Fruit fly (Drosophila melanogaster): ENCODE data around the gene Klp10A.
A peak's percentile ranks its signal among the peaks of the same experiment; 100 is the strongest.

Gene Klp10A

DNA sequence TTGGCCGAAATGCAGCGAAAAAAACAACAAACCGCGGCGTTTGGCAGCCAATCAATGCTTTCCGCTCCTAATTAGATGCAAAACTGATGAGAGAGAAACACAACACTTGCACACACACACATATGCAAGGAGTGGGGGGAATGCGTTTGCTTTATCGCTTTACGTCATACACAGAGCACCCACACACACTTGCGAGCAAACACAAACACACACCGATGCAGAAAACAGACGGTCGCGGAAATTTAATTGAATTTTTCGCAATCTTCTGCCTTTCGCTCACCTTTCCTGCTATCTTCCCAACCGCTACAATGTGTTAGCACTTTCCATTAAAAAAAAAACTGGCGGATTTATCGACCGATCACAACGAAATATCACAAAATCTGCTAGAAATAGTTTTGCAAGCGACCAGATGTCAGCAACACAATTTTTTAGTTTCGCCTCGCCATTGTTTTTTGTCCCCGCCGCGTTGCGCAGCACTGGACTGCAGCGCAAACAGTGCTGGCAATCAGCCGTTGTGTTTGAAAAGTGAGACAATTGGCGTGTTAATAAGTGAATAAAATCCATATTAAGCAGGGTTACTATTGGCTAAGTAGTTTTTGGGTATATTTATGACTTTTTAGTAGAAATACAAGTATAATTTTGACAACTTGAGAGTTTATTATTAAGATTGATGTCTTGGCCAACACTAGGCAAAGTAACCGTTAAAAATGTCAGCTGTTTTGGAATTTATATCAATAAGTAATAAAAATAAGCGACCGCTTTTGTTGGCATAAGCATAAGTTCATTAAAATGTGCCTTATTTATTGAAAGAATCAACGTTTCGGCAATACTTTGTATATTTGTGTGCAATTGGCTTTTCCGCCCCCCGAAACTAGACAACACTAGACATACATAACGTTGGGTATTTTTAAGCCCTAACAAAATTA, at the start of gene Klp10A:
Gene Klp10A (minus strand): TSS at position 532 of the 926 bp plus-strand sequence.
- TF ChIP-seq noc (tag; optimal IDR thresholded peaks at IDR 0.05): no peak

DNA sequence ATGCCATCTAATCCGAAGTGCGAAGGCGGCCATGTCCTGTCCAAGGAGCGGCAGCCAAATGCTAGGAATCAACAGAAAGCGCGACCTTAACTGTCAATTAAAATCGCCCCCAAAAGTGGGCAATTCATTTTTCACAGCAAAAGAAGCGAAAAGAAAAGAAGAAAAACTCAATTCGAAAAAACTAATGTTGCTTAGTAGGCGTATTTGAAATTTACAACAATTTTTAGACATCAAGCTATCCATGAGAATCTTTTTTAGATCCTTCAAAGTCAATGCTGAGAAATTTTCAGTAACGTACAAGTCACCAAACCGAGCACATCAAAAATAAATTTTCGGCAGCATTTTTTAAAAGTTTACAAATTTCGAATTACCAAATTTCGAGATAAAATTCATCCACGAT, 45.7 kb upstream of the Klp10A start, which contains the start of gene CG15200:
Gene CG15200 (plus strand): TSS at position 301 of the 400 bp plus-strand sequence.
- TF ChIP-seq noc (tag; optimal IDR thresholded peaks at IDR 0.05): no peak

DNA sequence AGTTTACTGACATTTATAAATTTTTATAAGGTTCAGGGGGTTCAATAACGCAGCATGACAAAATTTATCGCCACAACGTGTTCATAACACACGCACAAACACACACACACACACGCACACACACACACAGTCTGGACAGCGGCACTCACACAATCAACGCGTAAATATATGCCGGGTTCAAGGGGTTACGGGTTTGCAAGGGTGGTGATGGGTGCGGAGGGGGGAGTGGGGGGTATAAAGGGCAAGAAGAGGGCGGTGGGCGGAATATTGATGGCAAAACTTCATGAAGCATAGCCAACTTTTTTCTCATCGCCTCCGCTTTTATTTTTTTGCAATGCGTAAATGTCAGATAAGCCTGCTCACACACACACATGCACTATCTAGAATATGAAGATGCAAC, 39.2 kb upstream of the Klp10A start:
- TF ChIP-seq noc (tag; optimal IDR thresholded peaks at IDR 0.05): no peak

DNA sequence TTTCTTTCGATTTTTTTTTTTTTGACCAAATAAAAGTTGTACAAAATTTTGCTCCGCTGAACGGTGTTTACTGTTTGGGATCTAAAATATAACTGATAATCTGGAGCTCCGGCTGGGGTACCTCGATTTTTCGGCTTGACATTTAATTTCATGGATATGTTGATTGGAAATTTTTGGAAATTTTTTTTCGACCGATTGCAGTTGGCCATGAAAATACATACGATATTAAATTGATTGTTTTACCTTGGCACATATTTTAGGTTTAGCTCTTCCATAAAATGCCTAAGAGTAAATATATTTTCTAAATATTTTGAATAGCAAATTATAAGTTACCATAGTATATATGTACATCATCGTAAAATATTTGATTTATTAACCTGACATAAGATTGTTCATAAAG, 33.7 kb upstream of the Klp10A start, which contains the start of gene CG1394:
Gene CG1394 (minus strand): TSS at position 101 of the 400 bp plus-strand sequence.
- no peak for TF ChIP-seq noc (tag; optimal IDR thresholded peaks at IDR 0.05)

DNA sequence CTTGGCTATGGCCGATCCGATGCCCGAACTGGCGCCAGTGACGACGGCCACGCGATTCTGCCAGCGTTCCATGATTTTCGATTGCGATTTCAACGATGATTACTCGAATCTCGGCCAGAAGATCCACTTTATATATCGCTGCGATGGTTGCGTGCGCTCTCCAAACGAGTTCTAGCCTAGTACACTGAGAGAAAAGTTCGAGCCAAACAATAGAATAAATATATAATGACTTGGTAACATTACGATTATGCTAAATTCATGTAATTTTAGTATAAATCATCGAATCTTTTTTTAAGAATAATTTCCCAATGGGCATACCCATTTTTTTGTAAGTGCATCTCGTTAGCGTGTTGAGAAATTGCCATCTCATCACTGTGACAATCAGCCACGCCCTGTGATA, 32.0 kb upstream of the Klp10A start, which contains the start of gene Antdh:
Gene Antdh (minus strand): TSS at position 101 of the 400 bp plus-strand sequence.
- no peak for TF ChIP-seq noc (tag; optimal IDR thresholded peaks at IDR 0.05)

DNA sequence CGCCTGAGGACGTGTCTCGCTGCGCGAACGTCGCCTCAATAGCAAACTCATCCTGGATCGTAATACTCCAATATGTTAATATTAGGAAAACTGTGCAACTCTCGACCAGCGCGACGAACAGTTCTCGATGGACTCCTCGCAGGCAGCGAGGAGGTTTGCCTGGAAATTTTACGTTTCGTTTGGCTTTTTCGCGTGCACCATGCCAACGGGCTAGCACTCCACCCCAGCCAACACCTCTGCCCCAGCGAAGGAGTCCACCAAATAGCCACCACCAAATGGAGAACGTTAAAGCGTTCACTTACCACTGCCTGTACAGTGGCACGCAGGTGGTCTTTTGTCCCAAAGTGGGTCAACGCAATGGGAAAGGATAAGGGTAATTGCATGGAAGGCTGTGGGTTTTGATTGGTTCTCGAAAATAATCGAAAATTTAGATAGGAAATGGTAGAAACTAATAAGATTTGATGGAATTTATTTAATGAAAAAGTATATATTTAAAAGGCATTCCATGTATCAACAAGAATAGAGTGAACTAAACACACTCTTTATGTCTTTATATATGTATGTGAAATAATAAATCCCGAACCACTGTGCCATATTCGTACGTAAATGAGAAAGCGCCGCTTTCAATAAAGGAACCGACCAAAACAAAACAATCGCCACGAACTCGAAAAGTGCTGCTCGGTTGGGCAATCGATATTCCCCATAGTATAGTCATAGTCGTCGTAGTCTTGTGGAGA, 23.0 kb upstream of the Klp10A start, which contains the start of gene CG32668:
Gene CG32668 (minus strand): TSS at position 51 of the 737 bp plus-strand sequence.
- no peak for TF ChIP-seq noc (tag; optimal IDR thresholded peaks at IDR 0.05)

DNA sequence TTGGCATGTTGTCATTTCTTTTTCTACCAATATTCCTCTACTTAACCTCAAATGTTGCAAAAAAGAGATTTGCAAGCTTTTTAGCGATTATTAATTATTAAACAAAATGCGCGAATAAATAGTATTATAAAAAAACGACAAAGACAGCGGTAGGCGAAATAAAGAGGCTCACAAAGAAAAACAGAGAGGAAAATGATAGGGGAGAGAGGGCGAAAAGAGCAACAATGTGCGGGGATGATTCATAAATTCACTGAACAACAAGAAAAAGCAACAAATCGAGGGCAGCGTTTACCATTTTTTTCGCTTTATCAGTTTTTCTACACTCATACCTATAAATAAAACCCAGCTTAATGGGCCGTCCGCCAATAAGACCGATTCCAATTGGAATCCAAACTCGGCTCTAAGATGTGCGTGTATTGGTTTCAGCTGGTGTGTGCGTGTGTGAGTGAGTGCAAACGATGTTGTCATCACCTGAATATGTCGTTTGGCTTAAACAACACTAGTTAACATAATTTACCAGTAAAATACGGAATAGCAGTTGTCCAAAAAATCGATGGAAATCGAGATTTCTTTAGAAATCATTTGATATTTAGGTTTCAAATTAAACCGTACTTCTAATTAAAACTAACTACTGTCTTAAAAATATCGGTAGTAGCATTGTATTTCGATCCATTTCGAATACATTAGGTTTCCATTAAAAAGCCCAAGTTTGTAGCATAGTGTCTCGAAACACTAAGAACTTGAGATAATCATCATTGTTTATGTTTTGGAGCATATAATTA, 19.1 kb upstream of the Klp10A start:
- TF ChIP-seq noc (tag; optimal IDR thresholded peaks at IDR 0.05): peak; percentile 39

DNA sequence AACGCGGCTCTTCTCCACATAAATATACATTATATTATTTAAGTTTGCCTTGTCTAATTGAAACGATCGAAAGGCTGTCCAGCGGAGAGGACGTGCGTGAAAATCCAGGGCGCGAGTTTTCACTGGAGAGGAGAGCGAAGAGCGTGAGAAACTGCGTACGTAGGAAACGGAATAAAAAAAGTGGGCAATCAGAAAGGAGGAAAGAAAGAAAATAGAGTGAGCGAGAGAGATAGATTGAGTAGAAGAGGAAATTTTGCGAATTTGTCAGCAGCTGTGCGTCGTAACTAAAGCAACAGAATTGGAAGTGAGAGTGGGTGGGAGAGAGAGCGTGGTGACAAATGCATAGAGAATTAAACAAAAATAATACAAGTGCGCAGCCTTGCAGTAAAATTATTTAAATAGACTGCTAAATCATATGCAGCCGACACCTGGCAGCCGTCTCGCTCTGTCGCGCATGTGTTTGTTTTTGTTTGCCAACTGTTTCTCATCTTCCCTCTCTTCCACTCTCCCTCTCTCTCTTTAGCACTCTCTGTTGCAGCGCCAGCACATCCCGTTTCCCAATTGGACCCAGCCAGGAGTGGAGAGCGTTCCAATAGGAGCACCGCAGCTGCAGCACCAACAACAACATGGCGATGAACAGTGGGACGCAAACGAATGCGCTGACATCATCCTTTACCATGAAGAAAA, 17.7 kb upstream of the Klp10A start:
- no peak for TF ChIP-seq noc (tag; optimal IDR thresholded peaks at IDR 0.05)

DNA sequence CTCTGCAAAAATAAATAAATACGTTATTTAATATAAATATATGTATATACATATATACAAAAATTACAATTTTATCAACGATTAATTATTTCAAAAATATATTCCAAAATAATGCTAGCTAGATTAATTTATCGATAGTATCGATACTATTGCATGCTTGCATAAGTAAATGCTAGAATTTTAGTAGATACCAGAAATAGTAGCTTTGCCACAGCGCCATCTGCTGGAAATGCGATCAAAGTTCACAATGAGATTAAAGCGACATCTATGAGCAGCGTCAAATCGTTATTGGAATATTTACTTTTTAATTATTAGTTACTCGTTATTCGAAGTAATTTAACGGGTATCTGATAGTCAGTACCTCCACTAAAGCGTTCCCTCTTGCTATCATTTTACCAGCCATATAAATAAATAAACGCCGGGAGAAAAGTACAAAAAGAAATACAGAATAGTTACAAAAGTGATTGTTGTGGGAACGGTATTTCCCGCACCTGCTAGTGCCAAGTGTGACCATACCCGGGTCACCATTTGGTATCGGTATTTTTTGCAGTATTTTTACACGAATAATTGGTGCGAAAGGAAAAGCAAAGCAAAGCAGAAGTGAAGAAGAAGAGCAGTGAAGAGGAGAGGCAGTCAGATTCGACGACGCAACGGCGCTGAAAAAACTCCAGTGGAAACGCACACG, 17.1 kb upstream of the Klp10A start, which contains the start of the genes rtv and Dlic:
Gene rtv (minus strand): TSS at position 165 of the 685 bp plus-strand sequence.
Gene Dlic (plus strand): TSS at position 596 of the 685 bp plus-strand sequence.
- TF ChIP-seq noc (tag; optimal IDR thresholded peaks at IDR 0.05): no peak

DNA sequence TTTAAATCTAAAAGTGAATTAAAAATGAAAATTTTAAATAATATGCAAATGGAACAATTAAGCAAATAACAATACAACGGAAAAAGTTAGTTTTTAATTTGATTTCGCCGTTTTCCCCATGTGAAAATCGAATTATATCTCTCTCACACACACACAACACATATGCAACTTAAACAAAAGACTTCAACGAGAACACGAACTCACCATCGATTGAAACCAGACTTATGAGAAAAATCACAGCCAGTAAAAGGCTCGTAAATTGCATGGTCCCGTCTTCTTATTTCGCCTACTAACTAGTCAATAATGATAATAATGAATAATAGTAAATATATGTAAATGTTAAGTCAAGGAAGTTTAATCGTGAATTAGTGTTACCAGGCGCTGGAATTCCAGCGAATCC, 16.5 kb upstream of the Klp10A start:
- no peak for TF ChIP-seq noc (tag; optimal IDR thresholded peaks at IDR 0.05)

DNA sequence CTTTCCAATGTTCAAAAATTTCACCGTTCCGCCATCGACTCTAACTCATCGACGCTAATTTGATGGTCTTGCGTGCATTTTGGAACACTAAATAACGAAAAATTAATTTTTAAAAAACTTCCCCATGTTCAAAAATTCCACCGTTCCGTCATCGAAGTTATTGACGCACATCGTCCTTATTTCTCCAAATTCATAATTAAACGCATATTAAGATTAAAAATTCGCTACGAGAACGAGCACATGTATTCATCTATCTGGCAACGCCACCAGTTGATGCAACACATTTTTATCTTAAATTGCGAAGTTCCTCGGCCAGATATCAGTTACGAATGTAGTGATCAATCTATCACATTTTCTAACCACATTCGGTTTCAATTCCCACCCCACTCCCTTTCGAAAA, 12.3 kb upstream of the Klp10A start, which contains the start of gene Lint-1:
Gene Lint-1 (plus strand): TSS at position 123 of the 400 bp plus-strand sequence.
- no peak for TF ChIP-seq noc (tag; optimal IDR thresholded peaks at IDR 0.05)

DNA sequence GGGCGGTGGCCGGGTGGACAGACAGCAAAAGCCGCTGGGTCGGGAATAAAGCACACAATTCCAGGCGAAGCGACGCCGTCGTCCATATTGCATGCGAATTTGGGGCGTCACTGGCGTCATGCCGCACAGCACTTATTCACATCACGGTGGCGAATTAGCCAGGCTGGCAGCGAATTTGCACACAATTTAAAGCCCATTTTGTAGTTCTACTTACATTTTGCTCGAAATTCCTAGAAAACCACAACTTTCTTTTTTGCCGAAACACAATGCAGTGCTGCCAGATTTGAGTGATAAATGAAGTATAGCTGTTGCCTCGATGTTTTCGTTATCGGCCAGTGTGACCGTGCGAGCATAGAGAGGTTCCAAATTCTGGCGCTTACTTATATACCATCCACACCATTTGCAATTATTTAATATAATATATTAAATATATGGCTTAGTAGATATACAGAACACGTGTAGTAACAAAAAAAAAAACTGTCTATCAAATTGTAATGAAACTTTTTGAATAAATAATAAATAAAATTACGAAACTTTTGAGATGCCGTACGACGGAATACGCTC, 11.4 kb upstream of the Klp10A start, which contains the start of gene Ran:
Gene Ran (minus strand): TSS at position 445 of the 564 bp plus-strand sequence.
- no peak for TF ChIP-seq noc (tag; optimal IDR thresholded peaks at IDR 0.05)

DNA sequence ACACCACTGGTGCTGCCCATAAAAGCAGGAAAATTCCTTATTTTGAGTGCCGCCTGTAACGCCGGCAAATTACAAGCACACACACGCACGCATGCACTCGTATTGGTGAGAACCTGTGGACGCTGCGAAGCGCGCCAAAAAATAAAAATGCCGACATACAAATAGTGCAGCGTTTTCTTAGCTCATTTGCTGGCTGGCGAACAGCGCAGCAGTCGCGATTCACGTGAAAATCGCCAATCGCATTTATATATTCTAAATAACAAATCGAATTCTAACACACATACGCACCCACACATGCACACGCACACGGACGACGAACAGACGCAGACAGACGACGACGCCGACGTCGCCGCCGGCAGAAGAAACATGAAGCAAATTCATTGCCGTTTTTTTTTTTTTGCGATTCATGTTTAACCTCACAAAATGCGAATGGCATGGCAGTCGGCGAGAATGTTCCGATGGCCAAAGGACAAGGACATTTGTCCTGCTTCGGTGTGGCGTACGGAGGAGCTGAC, 10.7 kb upstream of the Klp10A start:
- TF ChIP-seq noc (tag; optimal IDR thresholded peaks at IDR 0.05): no peak
